Worm (Caenorhabditis elegans): ENCODE data around the gene Y57G11C.20.

DNA sequence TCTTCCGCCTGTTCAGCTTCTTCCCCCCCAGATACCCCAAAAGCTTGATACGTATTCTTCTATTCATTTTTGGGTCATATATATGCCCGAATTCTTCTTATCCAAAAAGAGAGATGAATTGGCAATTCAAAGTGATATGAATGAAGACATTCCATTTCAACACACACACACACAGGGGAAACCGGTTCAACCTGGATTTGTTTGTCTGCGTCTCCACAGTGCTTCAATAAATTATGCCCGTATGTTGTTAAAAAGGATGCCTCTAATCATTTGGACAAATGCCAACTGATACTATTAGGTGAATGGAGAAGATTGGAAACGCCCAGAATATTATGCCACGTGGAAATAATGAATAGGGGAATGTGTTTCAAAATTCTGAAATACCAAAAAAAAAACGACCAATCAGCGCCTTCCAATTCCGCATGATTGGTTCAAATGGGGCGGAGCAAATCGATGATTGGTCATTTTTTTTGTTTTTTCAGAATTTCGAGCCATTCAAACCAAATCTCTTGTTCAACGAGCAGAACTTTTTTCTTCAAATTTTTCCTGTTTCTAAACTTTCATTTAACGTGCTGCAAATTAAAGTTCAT, 26.8 kb downstream of the Y57G11C.20 start:
- TF ChIP-seq unc-39 (tag; optimal IDR thresholded peaks at IDR 0.05): no peak
- peak in 1 of 2 experiments; percentile 44 for TF ChIP-seq unc-62 (GFP tag; optimal IDR thresholded peaks at IDR 0.05 in 1 of 2)
- no peak for TF ChIP-seq unc-62 (tag; optimal IDR thresholded peaks at IDR 0.05)
- no peak for TF ChIP-seq php-3 (GFP tag; IDR thresholded peaks at IDR 0.05)
- no peak for TF ChIP-seq ztf-11 (tag; optimal IDR thresholded peaks at IDR 0.05)
- no peak for TF ChIP-seq ces-1 (GFP tag; optimal IDR thresholded peaks at IDR 0.05)
- peak; percentile 70 for TF ChIP-seq nhr-28 (tag; optimal IDR thresholded peaks at IDR 0.05)
- TF ChIP-seq set-16 (GFP tag; IDR thresholded peaks at IDR 0.05): no peak
- no peak for TF ChIP-seq saeg-2 (GFP tag; IDR thresholded peaks at IDR 0.05)
- no peak for TF ChIP-seq nhr-11 (tag; optimal IDR thresholded peaks at IDR 0.05)
- TF ChIP-seq ama-1 (optimal IDR thresholded peaks at IDR 0.05): no peak

All from whole organism, L4 larva.